ENCODE assay signal across 3 worm cellular contexts in the genomic region with DNA sequence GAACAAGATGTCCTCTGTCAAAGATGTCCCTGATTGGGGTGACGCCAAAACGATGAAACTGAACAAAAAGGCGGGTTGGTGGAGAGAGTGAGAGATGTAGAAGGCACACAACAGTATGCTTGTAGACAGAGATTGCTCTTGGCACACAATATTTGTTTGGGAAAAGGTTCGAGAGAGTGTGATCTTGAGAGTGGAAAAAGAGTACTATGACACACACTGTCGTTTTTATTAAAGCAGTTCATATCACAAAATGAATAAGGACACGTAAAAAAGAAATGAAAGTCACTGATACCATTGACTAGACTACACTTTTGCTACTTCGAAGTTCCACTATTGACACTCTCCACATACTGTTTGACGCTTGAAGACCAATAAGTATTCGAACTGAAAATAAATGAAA.
TF ChIP-seq lines count a peak whose summit lies in the region.

No protein-coding gene starts in this region.

TF ChIP-seq in whole organism, L1 larva, 84 proteins besides CTCF, POLR2A, EP300 and RAD21 (continued from another document):
- no peak for TF ChIP-seq blmp-1 (tag; optimal IDR thresholded peaks at IDR 0.05; lab: Kevin White, UChicago)
- peak; percentile 37 for TF ChIP-seq lin-14 (GFP tag; optimal IDR thresholded peaks at IDR 0.05; lab: Kevin White, UChicago)
- TF ChIP-seq sptf-1 (tag; optimal IDR thresholded peaks at IDR 0.05; lab: Kevin White, UChicago), result no peak
- TF ChIP-seq nhr-20 (tag; optimal IDR thresholded peaks at IDR 0.05; lab: Kevin White, UChicago), result peak; percentile 36
- no peak for TF ChIP-seq unc-98 (GFP tag; IDR thresholded peaks at IDR 0.05; lab: Robert Waterston, UW)
- TF ChIP-seq lin-13 (GFP tag; optimal IDR thresholded peaks at IDR 0.05; lab: Kevin White, UChicago), result no peak
- no peak for TF ChIP-seq efl-3 (GFP tag; optimal IDR thresholded peaks at IDR 0.05; lab: Kevin White, UChicago)
- TF ChIP-seq elt-3 (tag; optimal IDR thresholded peaks at IDR 0.05; lab: Kevin White, UChicago), result no peak
- TF ChIP-seq lin-35 (GFP tag; optimal IDR thresholded peaks at IDR 0.05; lab: Kevin White, UChicago), result peak in 1 of 2 experiments; percentile 16

TF ChIP-seq in whole organism, L2 larva, 48 proteins besides CTCF, POLR2A, EP300 and RAD21 (continued from another document):
- TF ChIP-seq ceh-82 (tag; optimal IDR thresholded peaks at IDR 0.05; lab: Kevin White, UChicago) (no peak), fos-1 (tag; optimal IDR thresholded peaks at IDR 0.05; lab: Kevin White, UChicago) (peak; percentile 94), zag-1 (tag; optimal IDR thresholded peaks at IDR 0.05; lab: Kevin White, UChicago) (no peak), ztf-11 (tag; optimal IDR thresholded peaks at IDR 0.05; lab: Kevin White, UChicago) (no peak), sem-4 (tag; optimal IDR thresholded peaks at IDR 0.05; lab: Kevin White, UChicago) (no peak), elt-1 (tag; optimal IDR thresholded peaks at IDR 0.05; lab: Kevin White, UChicago) (no peak)

TF ChIP-seq in whole organism, L4 larva, 104 proteins besides CTCF, POLR2A, EP300 and RAD21 (continued from another document):
- TF ChIP-seq T20F7.1 (GFP tag; optimal IDR thresholded peaks at IDR 0.05; lab: Kevin White, UChicago) (no peak), nhr-41 (GFP tag; IDR thresholded peaks at IDR 0.05; lab: Robert Waterston, UW) (no peak), lsy-2 (tag; optimal IDR thresholded peaks at IDR 0.05; lab: Kevin White, UChicago) (no peak), F37D6.2 (tag; optimal IDR thresholded peaks at IDR 0.05; lab: Kevin White, UChicago) (no peak), madf-5 (GFP tag; IDR thresholded peaks at IDR 0.05; lab: Robert Waterston, UW) (no peak), lin-39 (tag; optimal IDR thresholded peaks at IDR 0.05; lab: Kevin White, UChicago) (no peak), zip-2 (tag; optimal IDR thresholded peaks at IDR 0.05; lab: Kevin White, UChicago) (no peak), dmd-8 (GFP tag; IDR thresholded peaks at IDR 0.05; lab: Robert Waterston, UW) (no peak), ceh-44 (GFP tag; IDR thresholded peaks at IDR 0.05; lab: Robert Waterston, UW) (no peak), F49E8.2 (tag; optimal IDR thresholded peaks at IDR 0.05; lab: Kevin White, UChicago; ENCODE audit: borderline replicate concordance) (no peak), ceh-20 (GFP tag; IDR thresholded peaks at IDR 0.05; lab: Robert Waterston, UW) (no peak), tag-97 (GFP tag; IDR thresholded peaks at IDR 0.05; lab: Robert Waterston, UW) (no peak), aha-1 (tag; lab: Kevin White, UChicago) (no peak), pha-4 (GFP tag; IDR thresholded peaks at IDR 0.05; lab: Robert Waterston, UW) (no peak), pha-4 (tag; optimal IDR thresholded peaks at IDR 0.05; lab: Kevin White, UChicago) (no peak), sdz-12 (GFP tag; optimal IDR thresholded peaks at IDR 0.05; lab: Kevin White, UChicago) (no peak), dmd-9 (GFP tag; IDR thresholded peaks at IDR 0.05; lab: Robert Waterston, UW) (no peak), lim-7 (GFP tag; IDR thresholded peaks at IDR 0.05; lab: Robert Waterston, UW) (no peak), daf-8 (GFP tag; IDR thresholded peaks at IDR 0.05; lab: Robert Waterston, UW) (no peak), arid-1 (GFP tag; conservative IDR thresholded peaks at IDR 0.05; lab: Robert Waterston, UW) (no peak), set-16 (GFP tag; IDR thresholded peaks at IDR 0.05; lab: Robert Waterston, UW) (no peak), ceh-62 (tag; optimal IDR thresholded peaks at IDR 0.05; lab: Kevin White, UChicago) (no peak), nhr-102 (tag; optimal IDR thresholded peaks at IDR 0.05; lab: Kevin White, UChicago) (peak; percentile 66), rbr-2 (tag; optimal IDR thresholded peaks at IDR 0.05; lab: Kevin White, UChicago) (no peak), R02D3.7 (tag; optimal IDR thresholded peaks at IDR 0.05; lab: Kevin White, UChicago) (no peak), ces-1 (GFP tag; optimal IDR thresholded peaks at IDR 0.05; lab: Kevin White, UChicago) (no peak), snpc-4 (tag; optimal IDR thresholded peaks at IDR 0.05; lab: Kevin White, UChicago) (no peak), mxl-3 (GFP tag; optimal IDR thresholded peaks at IDR 0.05; lab: Kevin White, UChicago) (no peak), hlh-11 (tag; optimal IDR thresholded peaks at IDR 0.05; lab: Kevin White, UChicago) (peak; percentile 82), ceh-32 (tag; optimal IDR thresholded peaks at IDR 0.05; lab: Kevin White, UChicago; ENCODE audit: poor library complexity) (no peak), hif-1 (tag; optimal IDR thresholded peaks at IDR 0.05; lab: Kevin White, UChicago) (peak in 1 of 2 experiments; percentile 54), zfp-2 (tag; optimal IDR thresholded peaks at IDR 0.05; lab: Kevin White, UChicago) (no peak), nhr-48 (tag; optimal IDR thresholded peaks at IDR 0.05; lab: Kevin White, UChicago) (peak; percentile 72), lir-3 (tag; optimal IDR thresholded peaks at IDR 0.05; lab: Kevin White, UChicago) (no peak), cey-2 (tag; optimal IDR thresholded peaks at IDR 0.05; lab: Kevin White, UChicago; ENCODE audit: borderline replicate concordance, insufficient read depth) (no peak), nhr-42 (GFP tag; IDR thresholded peaks at IDR 0.05; lab: Robert Waterston, UW) (no peak), nhr-11 (tag; optimal IDR thresholded peaks at IDR 0.05; lab: Kevin White, UChicago) (no peak), hmg-1.1 (GFP tag; IDR thresholded peaks at IDR 0.05; lab: Robert Waterston, UW) (no peak), pqm-1 (tag; optimal IDR thresholded peaks at IDR 0.05; lab: Kevin White, UChicago) (peak; percentile 92), nhr-28 (tag; optimal IDR thresholded peaks at IDR 0.05; lab: Kevin White, UChicago) (peak; percentile 80), ztf-11 (tag; optimal IDR thresholded peaks at IDR 0.05; lab: Kevin White, UChicago) (no peak), saeg-2 (GFP tag; IDR thresholded peaks at IDR 0.05; lab: Robert Waterston, UW) (no peak), zip-11 (GFP tag; IDR thresholded peaks at IDR 0.05; lab: Robert Waterston, UW) (no peak), nhr-237 (tag; optimal IDR thresholded peaks at IDR 0.05; lab: Kevin White, UChicago) (no peak), daf-12 (tag; optimal IDR thresholded peaks at IDR 0.05; lab: Kevin White, UChicago) (no peak), daf-16 (GFP tag; optimal IDR thresholded peaks at IDR 0.05; lab: Kevin White, UChicago) (no peak), daf-16 (tag; optimal IDR thresholded peaks at IDR 0.05; lab: Kevin White, UChicago) (peak; percentile 71), zag-1 (tag; optimal IDR thresholded peaks at IDR 0.05; lab: Kevin White, UChicago) (no peak), lin-15B (tag; optimal IDR thresholded peaks at IDR 0.05; lab: Kevin White, UChicago) (no peak), lin-13 (GFP tag; optimal IDR thresholded peaks at IDR 0.05; lab: Kevin White, UChicago) (no peak), madf-9 (GFP tag; conservative IDR thresholded peaks at IDR 0.05; lab: Robert Waterston, UW) (no peak), spr-3 (GFP tag; optimal IDR thresholded peaks at IDR 0.05; lab: Kevin White, UChicago) (no peak), gei-8 (GFP tag; optimal IDR thresholded peaks at IDR 0.05; lab: Kevin White, UChicago) (no peak), dve-1 (tag; optimal IDR thresholded peaks at IDR 0.05; lab: Kevin White, UChicago; ENCODE audit: insufficient read depth) (peak; percentile 82)
TF ChIP-seq in whole organism, L4 larva: peak in this region for 15.
